Fruit fly (Drosophila melanogaster): ENCODE measurements around the gene mRpL36.
A peak's percentile ranks its signal among the peaks of the same experiment; 100 is the strongest.

The mRpL36 gene

DNA sequence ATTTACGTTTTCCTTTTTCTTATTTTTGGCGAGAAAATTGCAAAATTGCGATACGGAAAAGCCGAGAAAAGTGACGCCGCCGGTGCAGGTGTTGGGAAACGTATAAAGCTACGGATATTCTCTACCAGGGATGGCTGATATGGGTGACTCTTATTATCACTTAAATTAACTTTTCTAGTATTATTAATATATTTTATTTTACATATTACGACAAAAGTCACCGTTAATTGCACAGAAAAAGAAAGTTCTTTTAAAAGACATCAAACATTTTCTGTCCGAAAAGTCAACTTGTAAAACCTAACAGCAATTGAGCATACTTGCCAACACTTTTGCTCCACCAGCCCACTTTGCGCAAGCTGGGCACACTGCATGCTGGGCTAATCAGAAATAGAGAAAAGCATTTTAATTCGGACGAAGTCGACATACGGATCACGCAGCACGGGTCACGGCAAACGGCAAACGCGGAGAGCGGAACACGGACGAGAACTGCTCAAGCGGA, 2.8 kb upstream of the mRpL36 start, which contains the start of the genes Cds and Uba2 (continued):
- TF ChIP-seq wdn (GFP tag; IDR thresholded peaks at IDR 0.05) = peak; percentile 87
- peak; percentile 74 for TF ChIP-seq CHES-1-like (GFP tag; optimal IDR thresholded peaks at IDR 0.05)
- peak; percentile 69 to 80 for TF ChIP-seq Pdp1 (GFP tag; optimal IDR thresholded peaks at IDR 0.05)
- peak; percentile 87 for TF ChIP-seq fd96Cb (tag; optimal IDR thresholded peaks at IDR 0.05)
- TF ChIP-seq HLH54F (GFP tag; optimal IDR thresholded peaks at IDR 0.05) = peak; percentile 88
- peak; percentile 85 for TF ChIP-seq Elba2 (GFP tag; optimal IDR thresholded peaks at IDR 0.05)
- peak; percentile 19 for TF ChIP-seq Myb (GFP tag; optimal IDR thresholded peaks at IDR 0.05)
- peak; percentile 64 for TF ChIP-seq Camta (GFP tag; optimal IDR thresholded peaks at IDR 0.05)
- TF ChIP-seq dati (GFP tag; IDR thresholded peaks at IDR 0.05) = peak; percentile 59
- peak; percentile 74 for TF ChIP-seq Sin3A (optimal IDR thresholded peaks at IDR 0.05)
- peak; percentile 80 for TF ChIP-seq CG6254 (GFP tag; optimal IDR thresholded peaks at IDR 0.05)
- peak; percentile 71 for TF ChIP-seq jumu (GFP tag; optimal IDR thresholded peaks at IDR 0.05)
- peak; percentile 85 for TF ChIP-seq oc (tag; optimal IDR thresholded peaks at IDR 0.05)
- peak; percentile 61 for TF ChIP-seq ac (GFP tag; optimal IDR thresholded peaks at IDR 0.05)
- TF ChIP-seq cas (GFP tag; IDR thresholded peaks at IDR 0.05) = peak; percentile 83
- peak; percentile 90 for TF ChIP-seq kay (GFP tag; optimal IDR thresholded peaks at IDR 0.05)
- peak; percentile 97 for TF ChIP-seq CG3847 (GFP tag; IDR thresholded peaks at IDR 0.05)
- TF ChIP-seq CG11398 (GFP tag; optimal IDR thresholded peaks at IDR 0.05) = peak; percentile 77
- peak; percentile 94 for TF ChIP-seq Fer3 (tag; optimal IDR thresholded peaks at IDR 0.05)
- TF ChIP-seq CG7963 (GFP tag; IDR thresholded peaks at IDR 0.05; ENCODE audit: partially characterized antibody) = no peak
- TF ChIP-seq cwo (GFP tag; optimal IDR thresholded peaks at IDR 0.05) = peak; percentile 83
- TF ChIP-seq mld (GFP tag; IDR thresholded peaks at IDR 0.05; ENCODE audit: partially characterized antibody) = no peak
- TF ChIP-seq stc (GFP tag; IDR thresholded peaks at IDR 0.05) = peak; percentile 87
- TF ChIP-seq gro (GFP tag; optimal IDR thresholded peaks at IDR 0.05) = peak; percentile 81
- no peak for TF ChIP-seq NC2α (GFP tag; optimal IDR thresholded peaks at IDR 0.05)
- TF ChIP-seq seq (GFP tag; IDR thresholded peaks at IDR 0.05) = peak; percentile 87
- TF ChIP-seq CG8290 (GFP tag; optimal IDR thresholded peaks at IDR 0.05) = peak; percentile 82
- TF ChIP-seq CG8290 (tag; optimal IDR thresholded peaks at IDR 0.05) = peak; percentile 61 to 83
- peak; percentile 97 for TF ChIP-seq CG12659 (GFP tag; optimal IDR thresholded peaks at IDR 0.05)
- TF ChIP-seq CG10366 (GFP tag; IDR thresholded peaks at IDR 0.05) = peak; percentile 85
- peak; percentile 96 for TF ChIP-seq HmgZ (tag; optimal IDR thresholded peaks at IDR 0.05)
- TF ChIP-seq gce (GFP tag; IDR thresholded peaks at IDR 0.05) = 0 out of 3 replicates have a peak, but pooled peaks have one; percentile 32
- peak; percentile 24; the same call in 1 of the 3 replicates for TF ChIP-seq sr (GFP tag; IDR thresholded peaks at IDR 0.05)
- peak; percentile 86 for TF ChIP-seq chn (GFP tag; optimal IDR thresholded peaks at IDR 0.05)
- peak; percentile 78; the same call in 2 of the 3 replicates for TF ChIP-seq H15 (GFP tag; IDR thresholded peaks at IDR 0.05)
- no peak for TF ChIP-seq sc (optimal IDR thresholded peaks at IDR 0.05)
- peak; percentile 85 for TF ChIP-seq sc (GFP tag; optimal IDR thresholded peaks at IDR 0.05)
- peak; percentile 81 for TF ChIP-seq CG10431 (GFP tag; optimal IDR thresholded peaks at IDR 0.05)
- peak; percentile 73 for TF ChIP-seq CG31388 (GFP tag; optimal IDR thresholded peaks at IDR 0.05)
- TF ChIP-seq Max (GFP tag; optimal IDR thresholded peaks at IDR 0.05) = peak; percentile 83
- TF ChIP-seq CG8944 (GFP tag; optimal IDR thresholded peaks at IDR 0.05) = peak; percentile 69
- peak; percentile 95 for TF ChIP-seq CG10209 (GFP tag; optimal IDR thresholded peaks at IDR 0.05)
- TF ChIP-seq CG1233 (GFP tag; optimal IDR thresholded peaks at IDR 0.05) = peak; percentile 86
- TF ChIP-seq tin (GFP tag; optimal IDR thresholded peaks at IDR 0.05) = peak; percentile 94
- peak; percentile 32 for TF ChIP-seq crc (GFP tag; optimal IDR thresholded peaks at IDR 0.05)
- TF ChIP-seq CG17328 (GFP tag; IDR thresholded peaks at IDR 0.05) = peak; percentile 84
- peak; percentile 92 for TF ChIP-seq dysf (GFP tag; IDR thresholded peaks at IDR 0.05)
- peak; percentile 79 for TF ChIP-seq org-1 (GFP tag; optimal IDR thresholded peaks at IDR 0.05)
- TF ChIP-seq pita (GFP tag; optimal IDR thresholded peaks at IDR 0.05) = no peak
- peak; percentile 87 for TF ChIP-seq rib (GFP tag; IDR thresholded peaks at IDR 0.05)
- peak; percentile 66 for TF ChIP-seq CG7786 (GFP tag; optimal IDR thresholded peaks at IDR 0.05)
- no peak for TF ChIP-seq zen2 (GFP tag; IDR thresholded peaks at IDR 0.05; ENCODE audit: partially characterized antibody)

Measured in whole organism, embryonic.